Fruit fly (Drosophila melanogaster): Measurements from ENCODE around the gene CG9636.

CG9636 gene

DNA sequence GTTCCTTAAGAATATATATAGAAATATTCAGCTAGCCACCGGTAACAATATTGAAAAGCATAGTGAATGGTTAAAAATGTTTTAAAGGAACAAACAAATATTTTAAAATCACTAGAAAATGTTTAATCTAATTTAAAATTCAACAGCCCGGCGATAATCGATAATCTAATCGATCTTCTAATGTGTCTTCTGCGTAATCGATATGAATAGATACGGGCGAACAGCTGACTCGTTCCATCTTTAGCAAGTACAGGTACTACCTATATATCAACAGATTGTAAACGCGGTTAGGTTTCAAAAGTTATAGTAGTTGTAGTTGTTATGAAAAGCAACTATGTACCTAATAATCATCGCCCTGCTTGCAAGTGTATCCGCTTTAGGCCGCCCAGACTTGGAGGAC is 25.9 kb downstream of the CG9636 start, which contains the start of gene CG7800:
Gene CG7800 (plus strand): TSS at position 231 of the 400 bp plus-strand sequence.
- TF ChIP-seq toy (GFP tag; IDR thresholded peaks at IDR 0.05): no peak
- no peak for TF ChIP-seq CG42726 (GFP tag; IDR thresholded peaks at IDR 0.05; ENCODE audit: partially characterized antibody)
- TF ChIP-seq kah (GFP tag; optimal IDR thresholded peaks at IDR 0.05): no peak
- TF ChIP-seq CG3163 (GFP tag; optimal IDR thresholded peaks at IDR 0.05): no peak
- TF ChIP-seq CG9609 (GFP tag; optimal IDR thresholded peaks at IDR 0.05): no peak
- no peak for TF ChIP-seq Poxn (GFP tag; IDR thresholded peaks at IDR 0.05)
- no peak for TF ChIP-seq CG13894 (tag; optimal IDR thresholded peaks at IDR 0.05)
- TF ChIP-seq CG11504 (tag; optimal IDR thresholded peaks at IDR 0.05): no peak
- TF ChIP-seq gcm (GFP tag; optimal IDR thresholded peaks at IDR 0.05): peak; percentile 52
- TF ChIP-seq Hmx (GFP tag; optimal IDR thresholded peaks at IDR 0.05): no peak
- TF ChIP-seq ssp (GFP tag; IDR thresholded peaks at IDR 0.05): no peak
- no peak for TF ChIP-seq lov (optimal IDR thresholded peaks at IDR 0.05)
- TF ChIP-seq lov (GFP tag; IDR thresholded peaks at IDR 0.05): no peak
- TF ChIP-seq so (GFP tag; IDR thresholded peaks at IDR 0.05): no peak
- TF ChIP-seq ATbp (GFP tag; optimal IDR thresholded peaks at IDR 0.05): no peak
- no peak for TF ChIP-seq CG6854 (GFP tag; optimal IDR thresholded peaks at IDR 0.05)
- peak; percentile 24 for TF ChIP-seq MESR4 (GFP tag; optimal IDR thresholded peaks at IDR 0.05)
- no peak for TF ChIP-seq ro (GFP tag; IDR thresholded peaks at IDR 0.05)
- TF ChIP-seq nau (GFP tag; optimal IDR thresholded peaks at IDR 0.05): no peak
- no peak for TF ChIP-seq Dbx (GFP tag; IDR thresholded peaks at IDR 0.05)
- TF ChIP-seq CG15011 (GFP tag; optimal IDR thresholded peaks at IDR 0.05): no peak
- TF ChIP-seq CG14710 (tag; optimal IDR thresholded peaks at IDR 0.05): peak; percentile 18
- TF ChIP-seq grn (GFP tag; optimal IDR thresholded peaks at IDR 0.05): no peak
- no peak for TF ChIP-seq CG31365 (tag; optimal IDR thresholded peaks at IDR 0.05)
- peak; percentile 8 for TF ChIP-seq CG10267 (tag; optimal IDR thresholded peaks at IDR 0.05)
- TF ChIP-seq lilli (GFP tag; optimal IDR thresholded peaks at IDR 0.05): no peak
- no peak for TF ChIP-seq wor (GFP tag; IDR thresholded peaks at IDR 0.05)
- no peak for TF ChIP-seq CG2875 (GFP tag; optimal IDR thresholded peaks at IDR 0.05)
- TF ChIP-seq Kr (GFP tag; optimal IDR thresholded peaks at IDR 0.05): no peak
- no peak for TF ChIP-seq CG4328 (GFP tag; optimal IDR thresholded peaks at IDR 0.05)
- TF ChIP-seq E2f2 (GFP tag; IDR thresholded peaks at IDR 0.05): peak; percentile 65
- TF ChIP-seq Dref (GFP tag; IDR thresholded peaks at IDR 0.05): peak; percentile 82
- no peak for TF ChIP-seq CG4617 (GFP tag; optimal IDR thresholded peaks at IDR 0.05; ENCODE audit: borderline replicate concordance)
- TF ChIP-seq croc (GFP tag; conservative IDR thresholded peaks at IDR 0.05): no peak
- no peak for TF ChIP-seq CG6813 (GFP tag; optimal IDR thresholded peaks at IDR 0.05)
- TF ChIP-seq CG7786 (GFP tag; optimal IDR thresholded peaks at IDR 0.05): no peak
- no peak for TF ChIP-seq ap (GFP tag; IDR thresholded peaks at IDR 0.05)
- TF ChIP-seq Bgb (GFP tag; IDR thresholded peaks at IDR 0.05; ENCODE audit: partially characterized antibody): 0 out of 2 replicates have a peak, but pooled peaks have one; percentile 13
- TF ChIP-seq CG15269 (tag; optimal IDR thresholded peaks at IDR 0.05): no peak
- no peak for TF ChIP-seq CG17568 (GFP tag; optimal IDR thresholded peaks at IDR 0.05)
- TF ChIP-seq en (GFP tag; optimal IDR thresholded peaks at IDR 0.05): no peak
- no peak for TF ChIP-seq dm (GFP tag; optimal IDR thresholded peaks at IDR 0.05)
- no peak for TF ChIP-seq caup (GFP tag; optimal IDR thresholded peaks at IDR 0.05; ENCODE audit: severe bottlenecking)
- peak; percentile 50 for TF ChIP-seq MBD-R2 (GFP tag; IDR thresholded peaks at IDR 0.05)
- TF ChIP-seq unc-4 (GFP tag; IDR thresholded peaks at IDR 0.05; ENCODE audit: partially characterized antibody): peak; percentile 61
- no peak for TF ChIP-seq psq (GFP tag; optimal IDR thresholded peaks at IDR 0.05)
- no peak for TF ChIP-seq CG7745 (tag; optimal IDR thresholded peaks at IDR 0.05)
- no peak for TF ChIP-seq pan (optimal IDR thresholded peaks at IDR 0.05)
- TF ChIP-seq pan (GFP tag; optimal IDR thresholded peaks at IDR 0.05 in 1 of 2, IDR thresholded peaks at IDR 0.05 in 1 of 2): no peak
- no peak for TF ChIP-seq Elba2 (GFP tag; optimal IDR thresholded peaks at IDR 0.05)
- peak; percentile 19; the same call in 1 of the 2 replicates for TF ChIP-seq hbn (GFP tag; IDR thresholded peaks at IDR 0.05; ENCODE audit: partially characterized antibody)

Data from whole organism, embryonic.